Worm (Caenorhabditis elegans) whole organism, mixed stage, embryonic: ENCODE measurements around the gene spp-28.

ENCODE experiments used
- M03D4.4 ChIP-seq: sonication (generic microtip); optimal IDR thresholded peaks from 2 replicates; lab custom pipeline; 2017; ENCODE audit warnings: mild to moderate bottlenecking, missing genetic modification characterization, missing compliant biosample characterization
- bed-3 ChIP-seq: fragments of 200-800 bp; sonication (Bioruptor generic); optimal IDR thresholded peaks from 3 replicates; lab custom pipeline; 2018; ENCODE audit warnings: mild to moderate bottlenecking, missing genetic modification characterization, moderate library complexity, missing compliant biosample characterization
- blmp-1 ChIP-seq: fragments of 150-350 bp; optimal IDR thresholded peaks from 2 replicates; lab custom pipeline; 2014; ENCODE audit warnings: missing biosample characterization, missing genetic modification characterization
- ceh-39 ChIP-seq: fragments of 150-350 bp; optimal IDR thresholded peaks from 2 replicates; lab custom pipeline; 2014; ENCODE audit warnings: missing biosample characterization, missing genetic modification characterization
- ceh-43 ChIP-seq: fragments of 200-800 bp; sonication (Bioruptor generic); optimal IDR thresholded peaks from 2 replicates; lab custom pipeline; 2018; ENCODE audit warnings: mild to moderate bottlenecking, missing genetic modification characterization, moderate library complexity, missing compliant biosample characterization
- ceh-83 ChIP-seq: fragments of 200-800 bp; sonication (Bioruptor generic); optimal IDR thresholded peaks from 2 replicates; lab custom pipeline; 2018; ENCODE audit warnings: mild to moderate bottlenecking, missing genetic modification characterization, missing compliant biosample characterization
- ces-1 ChIP-seq: fragments of 150-350 bp; optimal IDR thresholded peaks from 2 replicates; lab custom pipeline; 2014; ENCODE audit warnings: missing biosample characterization, missing genetic modification reagents, missing genetic modification characterization
- cnd-1 ChIP-seq: fragments of 200-800 bp; sonication (Bioruptor generic); optimal IDR thresholded peaks from 2 replicates; lab custom pipeline; 2018; ENCODE audit warnings: mild to moderate bottlenecking, missing genetic modification characterization, missing compliant biosample characterization
- drap-1 ChIP-seq: fragments of 200-800 bp; sonication (Bioruptor generic); optimal IDR thresholded peaks from 3 replicates; lab custom pipeline; 2018; ENCODE audit warnings: mild to moderate bottlenecking, missing genetic modification characterization, missing compliant biosample characterization
- elt-1 ChIP-seq: sonication (generic microtip); optimal IDR thresholded peaks from 2 replicates; lab custom pipeline; 2017; ENCODE audit warnings: missing genetic modification characterization, mild to moderate bottlenecking, missing compliant biosample characterization, antibody characterized with exemption, moderate library complexity, borderline replicate concordance; ENCODE audit not compliant: insufficient read depth
- elt-3 ChIP-seq: fragments of 150-350 bp; optimal IDR thresholded peaks from 2 replicates; lab custom pipeline; 2014; ENCODE audit warnings: missing biosample characterization, missing genetic modification characterization
- flh-1 ChIP-seq: fragments of 200-800 bp; sonication (Bioruptor generic); optimal IDR thresholded peaks from 2 replicates; lab custom pipeline; 2018; ENCODE audit warnings: mild to moderate bottlenecking, missing genetic modification characterization, moderate library complexity, missing compliant biosample characterization
- ham-2 ChIP-seq: fragments of 200-800 bp; sonication (Bioruptor generic); optimal IDR thresholded peaks from 2 replicates; lab custom pipeline; 2018; ENCODE audit warnings: mild to moderate bottlenecking, missing genetic modification characterization, missing compliant biosample characterization
- hlh-1 ChIP-seq: fragments of 150-350 bp; optimal IDR thresholded peaks from 2 replicates; lab custom pipeline; 2014; ENCODE audit warnings: missing biosample characterization, missing genetic modification reagents, missing genetic modification characterization
- lin-13 ChIP-seq: fragments of 150-350 bp; optimal IDR thresholded peaks from 2 replicates; lab custom pipeline; 2014; ENCODE audit warnings: missing biosample characterization, missing genetic modification characterization
- lin-32 ChIP-seq: fragments of 200-800 bp; sonication (Bioruptor generic); optimal IDR thresholded peaks from 2 replicates; lab custom pipeline; 2018; ENCODE audit warnings: mild to moderate bottlenecking, missing genetic modification characterization, missing compliant biosample characterization
- lsy-2 ChIP-seq: fragments of 150-350 bp; optimal IDR thresholded peaks from 2 replicates; lab custom pipeline; 2014; ENCODE audit warnings: missing biosample characterization, missing genetic modification characterization
- mab-5 ChIP-seq: fragments of 150-350 bp; optimal IDR thresholded peaks from 2 replicates; lab custom pipeline; 2014; ENCODE audit warnings: missing biosample characterization, missing genetic modification characterization
- mep-1 ChIP-seq: fragments of 150-350 bp; optimal IDR thresholded peaks from 2 replicates; lab custom pipeline; 2017; ENCODE audit warnings: missing biosample characterization, missing genetic modification reagents, missing genetic modification characterization, inconsistent platforms
- mls-2 ChIP-seq: sonication (generic microtip); optimal IDR thresholded peaks from 2 replicates; lab custom pipeline; 2016; ENCODE audit warnings: mild to moderate bottlenecking, missing genetic modification characterization, moderate library complexity, missing compliant biosample characterization
- nhr-12 ChIP-seq: fragments of 150-350 bp; optimal IDR thresholded peaks from 2 replicates; lab custom pipeline; 2014; ENCODE audit warnings: missing biosample characterization, missing genetic modification characterization
- nhr-2 ChIP-seq: fragments of 150-350 bp; optimal IDR thresholded peaks from 2 replicates; lab custom pipeline; 2014; ENCODE audit warnings: missing biosample characterization, missing genetic modification characterization
- nhr-237 ChIP-seq: fragments of 150-350 bp; optimal IDR thresholded peaks from 2 replicates; lab custom pipeline; 2014; ENCODE audit warnings: missing biosample characterization, missing genetic modification characterization
- nhr-28 ChIP-seq: fragments of 150-350 bp; optimal IDR thresholded peaks from 2 replicates; lab custom pipeline; 2014; ENCODE audit warnings: missing biosample characterization, missing genetic modification characterization
- nhr-76 ChIP-seq: sonication (generic microtip); optimal IDR thresholded peaks from 2 replicates; lab custom pipeline; 2017; ENCODE audit warnings: missing biosample characterization, missing genetic modification characterization
- pha-4 ChIP-seq: fragments of 150-350 bp; optimal IDR thresholded peaks from 2 replicates; lab custom pipeline; 2018; ENCODE audit warnings: missing biosample characterization, missing genetic modification reagents, missing genetic modification characterization
- sem-2 ChIP-seq: fragments of 200-800 bp; sonication (Bioruptor generic); optimal IDR thresholded peaks from 2 replicates; lab custom pipeline; 2018; ENCODE audit warnings: mild to moderate bottlenecking, missing genetic modification characterization, missing compliant biosample characterization
- snpc-4 ChIP-seq: fragments of 150-350 bp; optimal IDR thresholded peaks from 2 replicates; lab custom pipeline; 2014; ENCODE audit warnings: missing biosample characterization, missing genetic modification characterization
- sptf-1 ChIP-seq: sonication (generic microtip); optimal IDR thresholded peaks from 2 replicates; lab custom pipeline; 2017; ENCODE audit warnings: mild to moderate bottlenecking, missing genetic modification characterization, moderate library complexity, missing compliant biosample characterization
- tbx-8 ChIP-seq: fragments of 200-800 bp; sonication (Bioruptor generic); optimal IDR thresholded peaks from 2 replicates; lab custom pipeline; 2018; ENCODE audit warnings: mild to moderate bottlenecking, missing genetic modification characterization, moderate library complexity, missing compliant biosample characterization
- unc-120 ChIP-seq: sonication (generic microtip); optimal IDR thresholded peaks from 2 replicates; lab custom pipeline; 2017; ENCODE audit warnings: missing genetic modification characterization, missing compliant biosample characterization; ENCODE audit not compliant: poor library complexity, severe bottlenecking
- unc-39 ChIP-seq: fragments of 150-350 bp; optimal IDR thresholded peaks from 2 replicates; lab custom pipeline; 2014; ENCODE audit warnings: missing biosample characterization, missing genetic modification characterization
- unc-62 ChIP-seq: fragments of 150-350 bp; optimal IDR thresholded peaks from 2 replicates; lab custom pipeline; 2014; ENCODE audit warnings: missing biosample characterization, missing genetic modification reagents, missing genetic modification characterization
- zip-8 ChIP-seq: fragments of 150-350 bp; optimal IDR thresholded peaks from 2 replicates; lab custom pipeline; 2014; ENCODE audit warnings: missing biosample characterization, missing genetic modification characterization
- ztf-11 ChIP-seq: fragments of 150-350 bp; optimal IDR thresholded peaks from 2 replicates; lab custom pipeline; 2014; ENCODE audit warnings: missing biosample characterization, missing genetic modification characterization

Gene spp-28

DNA sequence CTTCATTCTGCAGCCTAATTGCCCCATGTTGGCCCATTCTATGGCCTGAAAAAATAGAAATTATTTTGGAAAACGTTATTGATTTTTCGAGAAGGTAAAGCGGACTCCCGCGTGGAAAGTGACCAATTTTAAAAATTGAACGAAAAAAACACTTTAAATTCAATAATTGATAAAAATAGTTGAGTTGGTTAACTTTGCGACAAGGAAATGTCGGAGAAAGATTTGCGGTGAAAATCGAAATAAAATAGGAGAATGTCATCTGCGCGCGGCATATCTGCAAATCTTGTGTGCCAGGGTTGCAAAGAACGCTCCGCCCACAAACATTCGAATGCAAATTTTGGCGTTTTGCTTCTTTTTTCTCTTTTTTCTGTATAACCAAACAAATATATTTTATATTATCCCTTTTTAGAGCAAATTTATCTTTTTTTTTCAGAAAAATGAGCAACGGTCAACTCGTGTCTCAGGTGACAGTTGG is 19.2 kb downstream of the spp-28 start, which contains the start of the genes rnf-121 and C16C10.4:
Gene rnf-121, minus strand, starts transcription at position 51 of the 475 bp plus-strand sequence.
Gene C16C10.4, plus strand, starts transcription at position 434 of the 475 bp plus-strand sequence.
- TF ChIP-seq mab-5 (tag; lab: Kevin White, UChicago) (peak; percentile 91), blmp-1 (peak; percentile 73), nhr-28 (tag; lab: Kevin White, UChicago) (peak; percentile 73), sem-2 (peak; percentile 82), sptf-1 (peak; percentile 96), nhr-237 (tag; lab: Kevin White, UChicago) (peak; percentile 53), lin-32 (GFP tag; lab: Kevin White, UChicago) (peak; percentile 89), ztf-11 (tag; lab: Kevin White, UChicago) (peak; percentile 94), mls-2 (tag; lab: Kevin White, UChicago) (peak; percentile 94), snpc-4 (tag; lab: Kevin White, UChicago) (no peak), nhr-12 (tag; lab: Kevin White, UChicago) (peak; percentile 99), unc-120 (tag; lab: Kevin White, UChicago) (peak; percentile 93), tbx-8 (GFP tag; lab: Kevin White, UChicago) (peak; percentile 81), lin-13 (tag; lab: Kevin White, UChicago) (peak; percentile 81), flh-1 (GFP tag; lab: Kevin White, UChicago) (peak; percentile 83), elt-3 (tag; lab: Kevin White, UChicago) (peak; percentile 78), M03D4.4 (tag; lab: Kevin White, UChicago) (peak; percentile 93), mep-1 (tag; lab: Kevin White, UChicago) (peak; percentile 82), ceh-43 (GFP tag; lab: Kevin White, UChicago) (peak; percentile 92), cnd-1 (tag; lab: Kevin White, UChicago) (peak; percentile 94), nhr-76 (tag; lab: Kevin White, UChicago) (peak; percentile 73), zip-8 (tag; lab: Kevin White, UChicago) (no peak), ceh-39 (peak; percentile 51), pha-4 (tag; lab: Kevin White, UChicago) (peak; percentile 62), ceh-83 (GFP tag; lab: Kevin White, UChicago) (peak; percentile 94), unc-62 (peak; percentile 7), hlh-1 (tag; lab: Kevin White, UChicago) (peak; percentile 85), ham-2 (GFP tag; lab: Kevin White, UChicago) (peak; percentile 73), elt-1 (tag; lab: Kevin White, UChicago) (peak; percentile 75), drap-1 (peak; percentile 88), unc-39 (tag; lab: Kevin White, UChicago) (peak; percentile 71), lsy-2 (peak; percentile 72), nhr-2 (tag; lab: Kevin White, UChicago) (peak; percentile 20), ces-1 (GFP tag; lab: Kevin White, UChicago) (no peak), bed-3 (peak; percentile 83)

DNA sequence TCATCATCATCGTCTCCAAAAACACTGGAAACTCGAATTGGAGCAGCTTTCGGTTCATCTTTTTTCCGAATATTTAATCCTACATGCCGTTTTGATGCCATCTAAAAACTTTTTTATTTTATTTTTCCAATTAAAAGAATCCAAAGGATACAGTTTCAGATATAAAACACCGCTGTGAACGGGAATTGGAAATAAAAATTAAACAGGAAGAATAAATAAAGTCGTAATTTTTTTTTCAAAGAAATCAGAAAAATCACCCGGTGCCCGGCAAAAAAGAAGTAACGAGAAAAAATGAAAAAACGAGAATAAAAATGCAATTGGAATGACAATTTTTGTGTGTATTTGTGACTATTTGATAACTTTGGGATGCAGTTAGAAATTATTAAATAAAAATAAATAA is 21.5 kb downstream of the spp-28 start, which contains the start of gene ccdc-55:
Gene ccdc-55, minus strand, starts transcription at position 101 of the 400 bp plus-strand sequence.
- TF ChIP-seq lin-32 (GFP tag; lab: Kevin White, UChicago) (no peak), mls-2 (tag; lab: Kevin White, UChicago) (no peak), ceh-83 (GFP tag; lab: Kevin White, UChicago) (no peak), lin-13 (tag; lab: Kevin White, UChicago) (no peak), ces-1 (GFP tag; lab: Kevin White, UChicago) (no peak), bed-3 (no peak), flh-1 (GFP tag; lab: Kevin White, UChicago) (no peak), elt-3 (tag; lab: Kevin White, UChicago) (no peak)

DNA sequence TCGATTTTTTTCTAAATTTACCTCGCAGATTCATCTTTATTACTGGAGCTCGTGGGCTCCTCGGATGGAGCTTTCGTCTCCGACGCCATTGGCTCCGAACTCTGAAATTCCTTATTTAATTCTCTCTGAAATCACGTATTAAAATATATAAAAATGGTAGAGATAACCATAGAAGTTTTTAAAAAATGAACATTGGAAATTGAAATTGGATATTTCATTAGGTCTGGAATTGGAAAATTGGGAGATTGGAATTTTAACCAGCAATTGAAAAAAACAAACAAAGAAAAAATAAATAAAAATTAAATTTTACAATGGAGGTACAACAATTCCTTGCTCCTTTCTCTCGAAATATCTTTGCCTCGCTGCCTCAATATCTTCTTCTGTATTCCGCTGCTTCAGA is 23.4 kb downstream of the spp-28 start, which contains the start of gene rnf-5:
Gene rnf-5, minus strand, starts transcription at position 101 of the 400 bp plus-strand sequence.
- TF ChIP-seq hlh-1 (tag; lab: Kevin White, UChicago) (no peak), mab-5 (tag; lab: Kevin White, UChicago) (no peak), unc-62 (no peak), unc-120 (tag; lab: Kevin White, UChicago) (no peak), snpc-4 (tag; lab: Kevin White, UChicago) (no peak), M03D4.4 (tag; lab: Kevin White, UChicago) (no peak), mep-1 (tag; lab: Kevin White, UChicago) (no peak), mls-2 (tag; lab: Kevin White, UChicago) (no peak), ces-1 (GFP tag; lab: Kevin White, UChicago) (no peak), elt-1 (tag; lab: Kevin White, UChicago) (no peak), drap-1 (no peak), sptf-1 (no peak), ham-2 (GFP tag; lab: Kevin White, UChicago) (no peak), blmp-1 (no peak), ztf-11 (tag; lab: Kevin White, UChicago) (no peak), lsy-2 (no peak), ceh-83 (GFP tag; lab: Kevin White, UChicago) (no peak)
